Worm (Caenorhabditis elegans) whole organism, L1 larva: ENCODE measurements around the gene F14B8.6.

Experiments used
- C04F5.9 ChIP-seq: sonication (generic microtip); optimal IDR thresholded peaks from 2 replicates; lab custom pipeline; 2016; ENCODE audit warnings: missing genetic modification characterization, missing compliant biosample characterization
- C16A3.4 ChIP-seq: fragments of 150-350 bp; optimal IDR thresholded peaks from 2 replicates; lab custom pipeline; 2014; ENCODE audit warnings: missing biosample characterization, missing genetic modification characterization
- Y116A8C.19 ChIP-seq: sonication (generic microtip); optimal IDR thresholded peaks from 2 replicates; lab custom pipeline; 2016; ENCODE audit warnings: missing compliant biosample characterization, missing genetic modification characterization, borderline replicate concordance
- alr-1 ChIP-seq: fragments of 200-800 bp; sonication (Bioruptor generic); optimal IDR thresholded peaks from 2 replicates; lab custom pipeline; 2018; ENCODE audit warnings: borderline replicate concordance, mild to moderate bottlenecking, missing genetic modification characterization, missing compliant biosample characterization
- ceh-8 ChIP-seq: fragments of 200-800 bp; sonication (Bioruptor generic); optimal IDR thresholded peaks from 2 replicates; lab custom pipeline; 2018; ENCODE audit warnings: mild to moderate bottlenecking, missing genetic modification characterization, moderate library complexity, missing compliant biosample characterization
- ces-1 ChIP-seq: fragments of 150-350 bp; optimal IDR thresholded peaks from 2 replicates; lab custom pipeline; 2014; ENCODE audit warnings: missing biosample characterization, missing genetic modification reagents, missing genetic modification characterization
- dsc-1 ChIP-seq: sonication (generic microtip); optimal IDR thresholded peaks from 2 replicates; lab custom pipeline; 2016; ENCODE audit warnings: mild to moderate bottlenecking, missing genetic modification characterization, missing compliant biosample characterization
- efl-3 ChIP-seq: fragments of 200-800 bp; sonication (Bioruptor generic); optimal IDR thresholded peaks from 2 replicates; lab custom pipeline; 2018; ENCODE audit warnings: mild to moderate bottlenecking, missing genetic modification characterization, missing compliant biosample characterization
- elt-2 ChIP-seq: sonication (generic microtip); optimal IDR thresholded peaks from 2 replicates; lab custom pipeline; 2016; ENCODE audit warnings: missing genetic modification characterization, mild to moderate bottlenecking, inconsistent platforms, missing compliant biosample characterization, missing genetic modification reagents
- elt-3 ChIP-seq, 6 experiments: fragments of 150-350 bp in 1 of 6; sonication (generic microtip); optimal IDR thresholded peaks; 2 replicates each; lab custom pipeline; 2017 to 2018; ENCODE audit warnings: missing biosample characterization in 6 of 6, missing genetic modification characterization in 6 of 6, inconsistent platforms in 1 of 6
- ets-5 ChIP-seq: fragments of 200-800 bp; sonication (Bioruptor generic); IDR thresholded peaks from 2 replicates; pipeline ENCODE4 v1.3.6; 2022; ENCODE audit warnings: missing genetic modification characterization, missing compliant biosample characterization
- fkh-10 ChIP-seq: sonication (generic microtip); optimal IDR thresholded peaks from 2 replicates; lab custom pipeline; 2017; ENCODE audit warnings: missing biosample characterization, missing genetic modification reagents, missing genetic modification characterization
- fkh-8 ChIP-seq: sonication (generic microtip); optimal IDR thresholded peaks from 2 replicates; lab custom pipeline; 2016; ENCODE audit warnings: mild to moderate bottlenecking, missing genetic modification characterization, missing compliant biosample characterization
- fos-1 ChIP-seq: fragments of 150-350 bp; optimal IDR thresholded peaks from 2 replicates; lab custom pipeline; 2014; ENCODE audit warnings: missing biosample characterization, missing genetic modification characterization
- grh-1 ChIP-seq: fragments of 200-800 bp; sonication (Bioruptor generic); IDR thresholded peaks from 2 replicates; pipeline ENCODE4 v1.3.6; 2022; ENCODE audit warnings: missing genetic modification reagents, missing genetic modification characterization, missing compliant biosample characterization
- isw-1 ChIP-seq: fragments of 200-800 bp; sonication (Bioruptor generic); IDR thresholded peaks from 2 replicates; pipeline ENCODE4 v1.3.6; 2022; ENCODE audit warnings: missing genetic modification characterization, missing compliant biosample characterization
- jun-1 ChIP-seq: fragments of 150-350 bp; optimal IDR thresholded peaks from 2 replicates; lab custom pipeline; 2014; ENCODE audit warnings: missing biosample characterization, missing genetic modification reagents, missing genetic modification characterization
- lin-14 ChIP-seq: fragments of 200-800 bp; sonication (Bioruptor generic); optimal IDR thresholded peaks from 2 replicates; lab custom pipeline; 2018; ENCODE audit warnings: mild to moderate bottlenecking, missing genetic modification characterization, moderate library complexity, missing compliant biosample characterization
- lin-35 ChIP-seq, 2 experiments: fragments of 150-350 bp; optimal IDR thresholded peaks; 2 replicates each; lab custom pipeline; 2014; ENCODE audit warnings: missing biosample characterization in 2 of 2, missing genetic modification characterization in 2 of 2, missing genetic modification reagents in 2 of 2
- lin-39 ChIP-seq: fragments of 150-350 bp; optimal IDR thresholded peaks from 2 replicates; lab custom pipeline; 2014; ENCODE audit warnings: missing biosample characterization, missing genetic modification reagents, missing genetic modification characterization
- lir-3 ChIP-seq: sonication (generic microtip); optimal IDR thresholded peaks from 2 replicates; lab custom pipeline; 2016; ENCODE audit warnings: mild to moderate bottlenecking, missing genetic modification characterization, moderate library complexity, missing compliant biosample characterization; ENCODE audit not compliant: poor library complexity
- mep-1 ChIP-seq: fragments of 150-350 bp; optimal IDR thresholded peaks from 2 replicates; lab custom pipeline; 2014; ENCODE audit warnings: missing biosample characterization, missing genetic modification characterization
- nhr-12 ChIP-seq: sonication (generic microtip); optimal IDR thresholded peaks from 2 replicates; lab custom pipeline; 2017; ENCODE audit warnings: missing biosample characterization, missing genetic modification characterization
- nhr-20 ChIP-seq: sonication (generic microtip); optimal IDR thresholded peaks from 2 replicates; lab custom pipeline; 2016; ENCODE audit warnings: mild to moderate bottlenecking, missing genetic modification characterization, missing compliant biosample characterization
- nhr-237 ChIP-seq: fragments of 150-350 bp; optimal IDR thresholded peaks from 2 replicates; lab custom pipeline; 2014; ENCODE audit warnings: missing biosample characterization, missing genetic modification characterization
- nhr-85 ChIP-seq: sonication (generic microtip); peaks from one replicate; lab custom pipeline; 2016; ENCODE audit warnings: missing genetic modification characterization, inconsistent platforms, missing compliant biosample characterization
- nhr-90 ChIP-seq: sonication (generic microtip); optimal IDR thresholded peaks from 2 replicates; lab custom pipeline; 2016; ENCODE audit warnings: mild to moderate bottlenecking, missing genetic modification characterization, missing compliant biosample characterization; ENCODE audit not compliant: poor library complexity
- pax-3 ChIP-seq: fragments of 200-800 bp; sonication (Bioruptor generic); optimal IDR thresholded peaks from 2 replicates; lab custom pipeline; 2018; ENCODE audit warnings: mild to moderate bottlenecking, missing genetic modification characterization, moderate library complexity, missing compliant biosample characterization
- pqm-1 ChIP-seq: sonication (generic microtip); optimal IDR thresholded peaks from 3 replicates; lab custom pipeline; 2017; ENCODE audit warnings: missing biosample characterization, missing genetic modification characterization
- sptf-1 ChIP-seq: fragments of 150-350 bp; optimal IDR thresholded peaks from 2 replicates; lab custom pipeline; 2014; ENCODE audit warnings: missing biosample characterization, missing genetic modification characterization
- sup-37 ChIP-seq: fragments of 200-800 bp; sonication (Bioruptor generic); optimal IDR thresholded peaks from 2 replicates; lab custom pipeline; 2018; ENCODE audit warnings: mild to moderate bottlenecking, missing genetic modification characterization, missing compliant biosample characterization
- swsn-7 ChIP-seq: sonication (generic microtip); optimal IDR thresholded peaks from 2 replicates; lab custom pipeline; 2016; ENCODE audit warnings: missing genetic modification characterization, missing compliant biosample characterization
- unc-30 ChIP-seq: sonication (generic microtip); optimal IDR thresholded peaks from 2 replicates; lab custom pipeline; 2017; ENCODE audit warnings: missing biosample characterization, missing genetic modification characterization
- vab-15 ChIP-seq: sonication (generic microtip); optimal IDR thresholded peaks from 2 replicates; lab custom pipeline; 2017; ENCODE audit warnings: missing genotype, mild to moderate bottlenecking, missing genetic modification characterization, missing compliant biosample characterization
- zip-4 ChIP-seq: fragments of 200-800 bp; sonication (Bioruptor generic); optimal IDR thresholded peaks from 2 replicates; lab custom pipeline; 2018; ENCODE audit warnings: mild to moderate bottlenecking, missing genetic modification characterization, moderate library complexity, missing compliant biosample characterization
- ztf-11 ChIP-seq, 2 experiments: sonication (generic microtip); optimal IDR thresholded peaks; 2 replicates each; lab custom pipeline; 2016 to 2017; ENCODE audit warnings: missing genetic modification characterization in 2 of 2, missing biosample characterization in 1 of 2, missing compliant biosample characterization in 1 of 2

Gene F14B8.6

DNA sequence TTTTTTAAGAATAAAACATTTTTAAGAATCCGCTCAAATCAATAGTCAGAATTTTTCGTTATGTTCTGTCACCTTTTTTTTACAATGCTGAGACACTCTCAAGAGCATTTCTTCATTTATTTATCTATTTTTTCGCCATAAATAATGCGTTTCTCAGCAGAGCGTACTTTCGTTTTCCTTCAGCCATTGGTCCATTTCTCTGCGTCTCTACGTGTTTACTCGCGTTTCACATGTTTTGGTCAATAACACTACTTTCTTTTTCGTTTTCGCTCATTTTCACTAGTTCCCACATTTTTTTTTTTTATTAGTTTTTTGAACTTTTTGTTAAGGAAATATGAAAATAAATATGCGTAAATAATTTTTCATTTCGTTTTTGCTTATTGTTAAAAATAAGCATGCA lies 2.2 kb upstream of the F14B8.6 start (continued):
- peak; percentile 63 for TF ChIP-seq nhr-20 (tag; lab: Kevin White, UChicago)
- TF ChIP-seq ets-5 (GFP tag; lab: Robert Waterston, UW) = no peak
- peak; percentile 26 for TF ChIP-seq fos-1 (tag; lab: Kevin White, UChicago)
- TF ChIP-seq sptf-1 = no peak
- no peak for TF ChIP-seq nhr-90 (tag; lab: Kevin White, UChicago)
- peak; percentile 74 for TF ChIP-seq mep-1

DNA sequence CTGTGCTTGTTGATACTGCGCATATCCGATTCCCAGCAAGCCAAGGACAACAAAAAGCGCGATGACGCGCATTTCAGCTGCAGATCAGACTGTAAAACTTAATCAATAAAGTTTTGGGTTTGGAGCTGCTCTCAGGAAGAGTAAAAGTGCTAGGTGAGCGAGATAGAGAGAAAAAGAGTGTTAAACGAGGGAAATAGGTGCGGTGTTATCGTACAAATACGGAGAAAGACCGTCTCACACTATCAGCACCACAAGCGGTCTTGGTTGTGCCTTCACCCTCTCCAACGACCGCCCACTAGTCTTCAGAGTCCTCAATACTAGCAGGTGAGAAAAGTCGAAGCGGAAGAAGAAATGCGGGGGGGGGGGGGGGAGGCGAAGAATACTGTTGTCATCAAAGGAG lies 3.6 kb downstream of the F14B8.6 start, which contains the start of gene F14B8.5:
F14B8.5 (minus strand) TSS at position 127 of the 400 bp plus-strand sequence.
- TF ChIP-seq ces-1 (GFP tag; lab: Kevin White, UChicago) (no peak), dsc-1 (tag; lab: Kevin White, UChicago) (no peak), nhr-12 (no peak), sptf-1 (no peak), grh-1 (GFP tag; lab: Robert Waterston, UW) (no peak), alr-1 (tag; lab: Kevin White, UChicago) (no peak), vab-15 (no peak), pqm-1 (no peak), C04F5.9 (tag; lab: Kevin White, UChicago) (no peak), ztf-11 (tag; optimal IDR thresholded peaks at IDR 0.05; lab: Kevin White, UChicago) (no peak), pax-3 (tag; lab: Kevin White, UChicago) (no peak), isw-1 (GFP tag; lab: Robert Waterston, UW) (no peak), C16A3.4 (tag; lab: Kevin White, UChicago) (no peak), lir-3 (tag; lab: Kevin White, UChicago) (no peak), sup-37 (GFP tag; lab: Kevin White, UChicago) (no peak), elt-2 (tag; lab: Kevin White, UChicago) (peak; percentile 48), nhr-85 (tag; lab: Kevin White, UChicago) (peak; percentile 33)

DNA sequence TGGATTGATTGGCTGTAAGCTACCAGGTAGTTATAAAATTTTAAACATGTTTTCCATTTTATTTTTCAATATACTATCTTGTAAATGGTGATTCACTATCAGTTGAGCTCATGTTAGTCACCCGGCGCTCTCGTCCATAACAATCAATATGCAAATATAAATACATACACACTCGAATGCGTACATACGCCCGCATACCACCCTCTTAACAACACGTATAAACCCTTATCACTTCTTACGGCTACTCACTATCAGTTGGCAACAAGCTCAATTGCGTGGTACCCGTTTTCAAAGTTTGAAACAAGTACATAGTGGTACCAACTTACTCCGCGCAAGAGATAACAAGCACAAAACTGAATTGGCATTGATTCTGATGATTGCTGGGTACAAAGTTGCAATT lies 5.3 kb downstream of the F14B8.6 start:
- TF ChIP-seq lin-14 (GFP tag; lab: Kevin White, UChicago) (peak; percentile 2), fkh-10 (GFP tag; lab: Kevin White, UChicago) (no peak), Y116A8C.19 (tag; lab: Kevin White, UChicago) (no peak), elt-2 (tag; lab: Kevin White, UChicago) (peak; percentile 68)

DNA sequence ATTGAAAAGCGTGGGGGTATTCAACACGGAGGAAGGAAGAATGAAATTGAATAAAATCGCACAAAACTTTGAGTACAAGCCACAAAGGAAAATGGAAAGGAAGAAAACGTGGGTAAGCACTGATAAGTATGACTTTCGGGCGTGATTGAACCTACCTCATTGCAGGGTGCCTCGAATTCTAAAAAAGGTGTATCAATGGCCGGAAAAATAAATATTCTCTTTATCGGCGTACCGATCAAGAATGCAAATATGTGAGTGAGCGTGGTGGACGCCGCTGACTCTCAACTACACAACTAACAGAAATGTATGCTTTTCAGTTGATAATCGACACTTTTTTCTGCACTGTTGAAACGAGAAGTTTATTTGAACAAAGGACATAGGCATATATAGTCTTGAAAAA lies 7.8 kb downstream of the F14B8.6 start, which contains the start of gene otpl-3:
otpl-3 (minus strand) TSS at position 304 of the 400 bp plus-strand sequence.
- TF ChIP-seq swsn-7 (tag; lab: Kevin White, UChicago) = no peak
- TF ChIP-seq lir-3 (tag; lab: Kevin White, UChicago) = no peak
- TF ChIP-seq ztf-11 (tag; optimal IDR thresholded peaks at IDR 0.05; lab: Kevin White, UChicago) = no peak
- peak; percentile 81 for TF ChIP-seq elt-2 (tag; lab: Kevin White, UChicago)
- TF ChIP-seq jun-1 (tag; lab: Kevin White, UChicago) = peak; percentile 20
- peak; percentile 33 for TF ChIP-seq lin-14 (GFP tag; lab: Kevin White, UChicago)
- TF ChIP-seq elt-3 (tag; optimal IDR thresholded peaks at IDR 0.05; lab: Kevin White, UChicago) = no peak
- no peak for TF ChIP-seq unc-30
- TF ChIP-seq nhr-237 = no peak
- no peak for TF ChIP-seq nhr-85 (tag; lab: Kevin White, UChicago)
- no peak for TF ChIP-seq ceh-8
- TF ChIP-seq lin-39 (tag; lab: Kevin White, UChicago) = no peak
- TF ChIP-seq fkh-8 = no peak
- TF ChIP-seq lin-35 (GFP tag; optimal IDR thresholded peaks at IDR 0.05; lab: Kevin White, UChicago) = peak in 1 of 2 experiments; percentile 14

DNA sequence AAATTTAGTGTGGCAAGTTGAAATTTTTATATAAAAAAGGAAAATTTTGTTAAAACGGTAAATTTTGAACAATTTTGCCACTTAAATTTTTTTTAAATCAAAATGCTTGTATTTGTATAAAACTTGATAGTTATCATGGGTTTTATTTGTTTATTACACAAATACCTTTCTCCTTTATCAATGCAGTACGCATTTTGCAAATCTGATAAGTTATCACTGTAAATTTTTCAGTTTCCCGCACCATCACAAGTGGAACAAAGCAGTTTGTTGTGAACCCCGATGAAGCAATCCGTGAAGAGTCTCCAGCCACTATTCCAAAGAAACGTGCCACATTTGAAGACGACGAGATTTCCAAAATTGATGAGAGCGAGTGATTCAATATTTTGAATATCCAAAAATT lies 12.1 kb downstream of the F14B8.6 start:
- TF ChIP-seq efl-3 (GFP tag; lab: Kevin White, UChicago) (no peak), zip-4 (GFP tag; lab: Kevin White, UChicago) (no peak), vab-15 (no peak), elt-2 (tag; lab: Kevin White, UChicago) (peak; percentile 63)
- TF ChIP-seq, all 84 proteins: peak for 1
